Fruit fly (Drosophila melanogaster): ENCODE measurements around the gene CG12288.
A peak's percentile ranks its signal among the peaks of the same experiment; 100 is the strongest.

Gene CG12288

dm6 chr2L:16882871-16883849, 18.9 kb downstream of the CG12288 start (continued):
- no peak for TF ChIP-seq ro (GFP tag; IDR thresholded peaks at IDR 0.05)
- no peak for TF ChIP-seq tll (GFP tag; optimal IDR thresholded peaks at IDR 0.05)
- no peak for TF ChIP-seq Neu2 (GFP tag; optimal IDR thresholded peaks at IDR 0.05; ENCODE audit: borderline replicate concordance)
- no peak for TF ChIP-seq CG9437 (GFP tag; optimal IDR thresholded peaks at IDR 0.05)
- no peak for TF ChIP-seq Oli (tag; optimal IDR thresholded peaks at IDR 0.05)
- TF ChIP-seq kay (GFP tag; optimal IDR thresholded peaks at IDR 0.05), result no peak
- TF ChIP-seq Hand (GFP tag; optimal IDR thresholded peaks at IDR 0.05), result no peak
- TF ChIP-seq Awh (GFP tag; IDR thresholded peaks at IDR 0.05), result no peak
- no peak for TF ChIP-seq TFAM (GFP tag; optimal IDR thresholded peaks at IDR 0.05)
- no peak for TF ChIP-seq CG11695 (GFP tag; IDR thresholded peaks at IDR 0.05)
- no peak for TF ChIP-seq CG8388 (GFP tag; optimal IDR thresholded peaks at IDR 0.05)
- TF ChIP-seq CG31365 (tag; optimal IDR thresholded peaks at IDR 0.05), result no peak
- TF ChIP-seq Mes4 (GFP tag; optimal IDR thresholded peaks at IDR 0.05), result no peak
- no peak for TF ChIP-seq pzg (GFP tag; optimal IDR thresholded peaks at IDR 0.05)
- TF ChIP-seq Abd-B (GFP tag; optimal IDR thresholded peaks at IDR 0.05), result peak; percentile 42
- no peak for TF ChIP-seq CG7372 (GFP tag; IDR thresholded peaks at IDR 0.05)
- TF ChIP-seq al (GFP tag; IDR thresholded peaks at IDR 0.05), result no peak
- TF ChIP-seq Doc3 (GFP tag; IDR thresholded peaks at IDR 0.05; ENCODE audit: partially characterized antibody), result no peak
- TF ChIP-seq CG12071 (GFP tag; optimal IDR thresholded peaks at IDR 0.05), result no peak
- no peak for TF ChIP-seq Dip3 (GFP tag; optimal IDR thresholded peaks at IDR 0.05)
- TF ChIP-seq tin (GFP tag; optimal IDR thresholded peaks at IDR 0.05), result no peak
- no peak for TF ChIP-seq CG9817 (tag; optimal IDR thresholded peaks at IDR 0.05)
- TF ChIP-seq Lhr (GFP tag; optimal IDR thresholded peaks at IDR 0.05), result no peak
- TF ChIP-seq CG11085 (GFP tag; IDR thresholded peaks at IDR 0.05), result no peak
- no peak for TF ChIP-seq dimm (GFP tag; IDR thresholded peaks at IDR 0.05)
- TF ChIP-seq Bteb2 (GFP tag; optimal IDR thresholded peaks at IDR 0.05), result no peak
- TF ChIP-seq amos (GFP tag; IDR thresholded peaks at IDR 0.05; ENCODE audit: partially characterized antibody), result no peak
- TF ChIP-seq jing (GFP tag; optimal IDR thresholded peaks at IDR 0.05), result no peak
- TF ChIP-seq CG16779 (GFP tag; IDR thresholded peaks at IDR 0.05), result no peak
- no peak for TF ChIP-seq Side (GFP tag; optimal IDR thresholded peaks at IDR 0.05)
- no peak for TF ChIP-seq Nf-YC (tag; optimal IDR thresholded peaks at IDR 0.05)
- TF ChIP-seq crp (GFP tag; optimal IDR thresholded peaks at IDR 0.05), result no peak
- TF ChIP-seq CG6272 (GFP tag; IDR thresholded peaks at IDR 0.05), result no peak
- no peak for TF ChIP-seq Trl (optimal IDR thresholded peaks at IDR 0.05)
- TF ChIP-seq Trl (GFP tag; optimal IDR thresholded peaks at IDR 0.05), result no peak
- TF ChIP-seq Atf-2 (GFP tag; optimal IDR thresholded peaks at IDR 0.05), result no peak
- no peak for TF ChIP-seq CG17568 (GFP tag; optimal IDR thresholded peaks at IDR 0.05)
- TF ChIP-seq fru (optimal IDR thresholded peaks at IDR 0.05), result no peak
- TF ChIP-seq CG6175 (GFP tag; IDR thresholded peaks at IDR 0.05), result 0 out of 3 replicates have a peak, but pooled peaks have one; percentile 52
- TF ChIP-seq Mrtf (GFP tag; IDR thresholded peaks at IDR 0.05), result no peak
- TF ChIP-seq nom (GFP tag; optimal IDR thresholded peaks at IDR 0.05), result no peak
- no peak for TF ChIP-seq Dfd (GFP tag; optimal IDR thresholded peaks at IDR 0.05)
- TF ChIP-seq gt (GFP tag; IDR thresholded peaks at IDR 0.05), result no peak
- TF ChIP-seq CG2202 (tag; optimal IDR thresholded peaks at IDR 0.05), result no peak
- no peak for TF ChIP-seq CG17912 (GFP tag; optimal IDR thresholded peaks at IDR 0.05)
- TF ChIP-seq CG3163 (GFP tag; optimal IDR thresholded peaks at IDR 0.05), result no peak
- TF ChIP-seq emc (GFP tag; optimal IDR thresholded peaks at IDR 0.05), result no peak
- TF ChIP-seq sc (optimal IDR thresholded peaks at IDR 0.05), result no peak
- no peak for TF ChIP-seq sc (GFP tag; optimal IDR thresholded peaks at IDR 0.05)
- no peak for TF ChIP-seq trem (tag; optimal IDR thresholded peaks at IDR 0.05)

Measured in whole organism, embryonic.